Worm (Caenorhabditis elegans) whole organism, L2 larva: ENCODE results near the gene F47B8.13.

Experiments
- ZK546.5 ChIP-seq: sonication (generic microtip); optimal IDR thresholded peaks from 2 replicates; lab custom pipeline; 2017; ENCODE audit warnings: missing biosample characterization, missing genetic modification characterization
- nhr-11 ChIP-seq: fragments of 150-350 bp; optimal IDR thresholded peaks from 2 replicates; lab custom pipeline; 2014; ENCODE audit warnings: missing biosample characterization, missing genetic modification characterization
- sem-4 ChIP-seq: fragments of 150-350 bp; optimal IDR thresholded peaks from 2 replicates; lab custom pipeline; 2014; ENCODE audit warnings: missing biosample characterization, missing genetic modification reagents, missing genetic modification characterization
- unc-62 ChIP-seq: fragments of 150-350 bp; optimal IDR thresholded peaks from 2 replicates; lab custom pipeline; 2014; ENCODE audit warnings: missing biosample characterization, missing genetic modification reagents, missing genetic modification characterization

- TF ChIP-seq sem-4 (tag; lab: Kevin White, UChicago), result no peak
- no peak for TF ChIP-seq ZK546.5 (tag; lab: Kevin White, UChicago)
- no peak for TF ChIP-seq unc-62 (GFP tag; lab: Kevin White, UChicago)
- TF ChIP-seq nhr-11 (tag; lab: Kevin White, UChicago), result no peak
Observed at ce11 chrV:14299569-14300064, 19.9 kb downstream of the F47B8.13 start, which contains the start of the genes spig-3 and F14D7.12.
